Worm (Caenorhabditis elegans): ENCODE results near the gene vps-15.

The vps-15 gene

DNA sequence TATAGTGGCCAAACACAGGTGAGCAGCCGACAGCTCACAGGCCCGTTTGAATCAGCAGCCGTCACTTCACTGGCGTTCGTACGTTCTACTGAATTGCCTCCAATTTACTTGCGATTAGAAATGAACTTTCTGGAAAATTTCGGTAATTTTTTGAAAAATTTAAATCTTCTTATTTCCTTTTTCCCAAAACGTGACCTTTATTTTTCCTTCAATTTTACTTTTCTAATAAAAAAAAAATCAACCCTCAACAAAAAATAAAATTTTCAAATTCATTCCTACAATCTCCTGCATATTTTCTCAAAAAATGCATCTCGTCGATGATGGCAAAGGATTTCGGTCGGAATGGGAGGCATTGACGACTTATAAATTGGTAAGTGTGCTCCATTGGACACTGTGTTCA, 32.8 kb upstream of the vps-15 start, which contains the start of gene W03C9.8:
W03C9.8 (plus strand) TSS at position 301 of the 400 bp plus-strand sequence.
- TF ChIP-seq hlh-15 (tag; optimal IDR thresholded peaks at IDR 0.05) (no peak), ceh-9 (tag; optimal IDR thresholded peaks at IDR 0.05) (no peak), ama-1 (optimal IDR thresholded peaks at IDR 0.05) (no peak), syd-9 (tag; optimal IDR thresholded peaks at IDR 0.05) (no peak), pros-1 (tag; optimal IDR thresholded peaks at IDR 0.05) (no peak), ceh-45 (GFP tag; IDR thresholded peaks at IDR 0.05) (no peak), hlh-13 (GFP tag; optimal IDR thresholded peaks at IDR 0.05) (no peak), pax-1 (tag; optimal IDR thresholded peaks at IDR 0.05) (no peak), ceh-48 (tag; optimal IDR thresholded peaks at IDR 0.05) (no peak), ceh-30 (tag; optimal IDR thresholded peaks at IDR 0.05) (no peak), nfya-1 (tag; optimal IDR thresholded peaks at IDR 0.05) (no peak), hlh-6 (tag; optimal IDR thresholded peaks at IDR 0.05) (no peak), unc-55 (GFP tag; optimal IDR thresholded peaks at IDR 0.05) (no peak), rnt-1 (tag; optimal IDR thresholded peaks at IDR 0.05) (no peak), unc-42 (tag; optimal IDR thresholded peaks at IDR 0.05) (no peak), pag-3 (tag; optimal IDR thresholded peaks at IDR 0.05; ENCODE audit: borderline replicate concordance) (no peak), pha-2 (tag; optimal IDR thresholded peaks at IDR 0.05) (no peak), ceh-2 (tag; optimal IDR thresholded peaks at IDR 0.05) (no peak), F13H6.1 (tag; optimal IDR thresholded peaks at IDR 0.05) (no peak), pat-9 (tag; optimal IDR thresholded peaks at IDR 0.05) (no peak)

DNA sequence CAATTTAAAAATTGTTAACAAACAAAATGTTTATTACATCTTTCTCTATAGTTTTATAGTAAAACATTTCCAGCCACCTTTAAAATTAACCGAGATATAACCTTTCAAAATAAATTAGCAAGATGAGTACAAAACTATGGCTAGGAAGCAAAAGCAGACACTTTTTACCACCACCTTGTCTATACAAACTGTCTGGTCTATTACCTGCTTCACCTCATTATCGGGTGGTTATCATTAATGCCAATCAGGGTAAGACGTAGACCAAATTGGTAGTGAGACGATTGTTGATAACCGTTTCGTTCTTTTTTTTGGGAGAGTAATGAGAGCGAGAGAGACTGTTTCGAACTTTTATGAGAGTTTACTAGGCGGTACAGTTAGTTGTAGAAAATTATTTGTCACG, 20.7 kb upstream of the vps-15 start:
- TF ChIP-seq ceh-6 (GFP tag; optimal IDR thresholded peaks at IDR 0.05) (no peak), dve-1 (tag; optimal IDR thresholded peaks at IDR 0.05) (no peak), unc-42 (tag; optimal IDR thresholded peaks at IDR 0.05) (no peak), hlh-15 (tag; optimal IDR thresholded peaks at IDR 0.05) (no peak), npax-4 (tag; optimal IDR thresholded peaks at IDR 0.05) (no peak), pat-9 (tag; optimal IDR thresholded peaks at IDR 0.05) (no peak), pag-3 (tag; optimal IDR thresholded peaks at IDR 0.05; ENCODE audit: borderline replicate concordance) (no peak), ceh-24 (tag; optimal IDR thresholded peaks at IDR 0.05) (no peak), ceh-48 (tag; optimal IDR thresholded peaks at IDR 0.05) (no peak), eyg-1 (tag; optimal IDR thresholded peaks at IDR 0.05) (no peak), nhr-232 (tag; optimal IDR thresholded peaks at IDR 0.05) (no peak), dmd-4 (tag; optimal IDR thresholded peaks at IDR 0.05; ENCODE audit: borderline replicate concordance) (no peak), ceh-22 (tag; optimal IDR thresholded peaks at IDR 0.05) (no peak), elt-2 (tag; optimal IDR thresholded peaks at IDR 0.05) (no peak), C38D4.7 (GFP tag; optimal IDR thresholded peaks at IDR 0.05) (no peak), ttx-3 (tag; optimal IDR thresholded peaks at IDR 0.05) (no peak), madf-2 (tag; optimal IDR thresholded peaks at IDR 0.05) (no peak), zip-5 (tag; optimal IDR thresholded peaks at IDR 0.05) (no peak), pha-2 (tag; optimal IDR thresholded peaks at IDR 0.05) (no peak), F13H6.1 (tag; optimal IDR thresholded peaks at IDR 0.05) (no peak)

DNA sequence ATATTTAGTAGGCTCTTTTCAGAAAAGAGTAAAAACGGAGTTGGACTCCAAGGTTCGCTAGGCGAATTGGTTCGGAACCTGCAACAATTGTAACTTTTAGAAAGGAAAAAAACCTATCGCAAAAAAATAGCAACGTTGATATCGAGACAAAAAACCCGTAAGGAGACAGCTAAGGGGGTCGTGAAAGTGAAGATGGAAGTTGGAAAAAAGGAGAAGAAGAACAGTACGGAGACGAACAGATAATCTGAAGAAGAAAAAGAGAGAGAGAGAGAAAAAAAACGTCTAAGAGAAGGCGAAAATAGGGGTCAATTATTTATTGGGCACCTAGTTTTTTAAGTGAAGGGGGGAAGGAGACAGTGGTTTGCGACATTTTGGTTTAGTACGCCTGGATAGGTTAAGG, 19.6 kb upstream of the vps-15 start, which contains the start of gene lin-29:
lin-29 (minus strand) TSS at position 78 of the 400 bp plus-strand sequence.
- TF ChIP-seq hlh-8 (tag; optimal IDR thresholded peaks at IDR 0.05) (no peak), ceh-14 (tag; optimal IDR thresholded peaks at IDR 0.05) (no peak), pat-9 (tag; optimal IDR thresholded peaks at IDR 0.05) (no peak), unc-3 (GFP tag; conservative IDR thresholded peaks at IDR 0.05) (no peak), unc-3 (tag; optimal IDR thresholded peaks at IDR 0.05) (no peak), ceh-19 (GFP tag; optimal IDR thresholded peaks at IDR 0.05) (no peak), ceh-2 (tag; optimal IDR thresholded peaks at IDR 0.05) (no peak), sox-4 (tag; optimal IDR thresholded peaks at IDR 0.05) (no peak)

Measured in whole organism, late embryonic.